Worm (Caenorhabditis elegans) whole organism, L4 larva: ENCODE data around the gene clec-29.

ENCODE experiments used
- F10B5.3 ChIP-seq: sonication (generic microtip); optimal IDR thresholded peaks from 2 replicates; lab custom pipeline; 2016; ENCODE audit warnings: mild to moderate bottlenecking, missing genetic modification characterization, missing compliant biosample characterization
- F37D6.2 ChIP-seq: sonication (generic microtip); optimal IDR thresholded peaks from 2 replicates; lab custom pipeline; 2016; ENCODE audit warnings: mild to moderate bottlenecking, missing genetic modification characterization, missing compliant biosample characterization
- F44E2.7 ChIP-seq: fragments of 200-800 bp; sonication (Bioruptor generic); IDR thresholded peaks from 2 replicates; pipeline ENCODE4 v2.1.2; 2022; ENCODE audit warnings: missing genetic modification characterization, missing compliant biosample characterization
- F49E8.2 ChIP-seq: sonication (generic microtip); optimal IDR thresholded peaks from 2 replicates; lab custom pipeline; 2016; ENCODE audit warnings: missing compliant biosample characterization, mild to moderate bottlenecking, missing genetic modification characterization, borderline replicate concordance
- R02D3.7 ChIP-seq: fragments of 150-350 bp; sonication (generic microtip); optimal IDR thresholded peaks from 3 replicates; lab custom pipeline; 2014; ENCODE audit warnings: missing biosample characterization, missing genetic modification characterization
- T26A8.4 ChIP-seq: fragments of 200-800 bp; sonication (Bioruptor generic); IDR thresholded peaks from 2 replicates; pipeline ENCODE4 v1.3.6; 2022; ENCODE audit warnings: missing genetic modification characterization, missing compliant biosample characterization
- Y48G9A.11 ChIP-seq: fragments of 200-800 bp; sonication (Bioruptor generic); IDR thresholded peaks from 2 replicates; pipeline ENCODE4 v1.3.6; 2022; ENCODE audit warnings: missing genetic modification reagents, missing genetic modification characterization, missing compliant biosample characterization
- Y75B8A.6 ChIP-seq: fragments of 200-800 bp; sonication (Bioruptor generic); IDR thresholded peaks from 2 replicates; pipeline ENCODE4 v1.3.6; 2022; ENCODE audit warnings: missing genetic modification reagents, missing genetic modification characterization, missing compliant biosample characterization
- ZK337.2 ChIP-seq: fragments of 200-800 bp; sonication (Bioruptor generic); IDR thresholded peaks from 2 replicates; pipeline ENCODE4 v1.3.6; 2022; ENCODE audit warnings: missing genetic modification reagents, missing genetic modification characterization, missing compliant biosample characterization
- aha-1 ChIP-seq: fragments of 150-350 bp; peaks from one replicate; lab custom pipeline; 2014; ENCODE audit warnings: missing biosample characterization, missing genetic modification characterization
- aly-2 ChIP-seq: sonication (generic microtip); optimal IDR thresholded peaks from 2 replicates; lab custom pipeline; 2018; ENCODE audit warnings: missing biosample characterization, missing genetic modification characterization
- arid-1 ChIP-seq: fragments of 200-800 bp; sonication (Bioruptor generic); conservative IDR thresholded peaks from 2 replicates; pipeline ENCODE4 v1.3.6; 2022; ENCODE audit warnings: missing genetic modification reagents, missing genetic modification characterization, missing compliant biosample characterization
- ceh-20 ChIP-seq: fragments of 200-800 bp; sonication (Bioruptor generic); IDR thresholded peaks from 2 replicates; pipeline ENCODE4 v1.3.6; 2022; ENCODE audit warnings: missing genetic modification reagents, missing genetic modification characterization, missing compliant biosample characterization
- ceh-28 ChIP-seq: fragments of 150-350 bp; optimal IDR thresholded peaks from 2 replicates; lab custom pipeline; 2014; ENCODE audit warnings: missing biosample characterization, missing genetic modification reagents, missing genetic modification characterization
- ceh-82 ChIP-seq: sonication (generic microtip); optimal IDR thresholded peaks from 2 replicates; lab custom pipeline; 2017; ENCODE audit warnings: missing biosample characterization, missing genetic modification characterization
- ces-1 ChIP-seq: fragments of 150-350 bp; sonication (generic microtip); optimal IDR thresholded peaks from 4 replicates; lab custom pipeline; 2014; ENCODE audit warnings: missing biosample characterization, missing genetic modification reagents, missing genetic modification characterization
- daf-12 ChIP-seq: fragments of 150-350 bp; optimal IDR thresholded peaks from 2 replicates; lab custom pipeline; 2014; ENCODE audit warnings: missing biosample characterization, missing genetic modification reagents, missing genetic modification characterization
- daf-16 ChIP-seq, 3 experiments: sonication (generic microtip); optimal IDR thresholded peaks; 2 replicates each; lab custom pipeline; 2016 to 2017; ENCODE audit warnings: missing genetic modification characterization in 3 of 3, missing genetic modification reagents in 3 of 3, mild to moderate bottlenecking in 2 of 3, missing compliant biosample characterization in 2 of 3, missing biosample characterization in 1 of 3, moderate library complexity in 1 of 3
- dmd-6 ChIP-seq: fragments of 200-800 bp; sonication (Bioruptor generic); IDR thresholded peaks from 2 replicates; pipeline ENCODE4 v1.3.6; 2022; ENCODE audit warnings: missing genetic modification reagents, missing genetic modification characterization, missing compliant biosample characterization
- duxl-1 ChIP-seq: sonication (generic microtip); optimal IDR thresholded peaks from 2 replicates; lab custom pipeline; 2016; ENCODE audit warnings: mild to moderate bottlenecking, missing genetic modification characterization, moderate library complexity, missing compliant biosample characterization; ENCODE audit not compliant: poor library complexity
- fkh-10 ChIP-seq: fragments of 150-350 bp; optimal IDR thresholded peaks from 2 replicates; lab custom pipeline; 2014; ENCODE audit warnings: missing biosample characterization, missing genetic modification reagents, missing genetic modification characterization
- lim-7 ChIP-seq: fragments of 200-800 bp; sonication (Bioruptor generic); IDR thresholded peaks from 2 replicates; pipeline ENCODE4 v1.3.6; 2022; ENCODE audit warnings: missing genetic modification characterization, missing compliant biosample characterization
- lin-13 ChIP-seq: fragments of 150-350 bp; optimal IDR thresholded peaks from 2 replicates; lab custom pipeline; 2014; ENCODE audit warnings: missing biosample characterization, missing genetic modification reagents, missing genetic modification characterization
- lin-38 ChIP-seq: fragments of 200-800 bp; sonication (Bioruptor generic); IDR thresholded peaks from 2 replicates; pipeline ENCODE4 v1.3.6; 2022; ENCODE audit warnings: missing genetic modification reagents, missing genetic modification characterization, missing compliant biosample characterization
- madf-5 ChIP-seq, 2 experiments: fragments of 200-800 bp; sonication (Bioruptor generic); IDR thresholded peaks; 2 replicates each; pipeline ENCODE4 v1.3.6; 2022; ENCODE audit warnings: missing compliant biosample characterization in 2 of 2, missing genetic modification characterization in 2 of 2
- mxl-2 ChIP-seq: fragments of 200-800 bp; sonication (Bioruptor generic); conservative IDR thresholded peaks from 2 replicates; pipeline ENCODE4 v1.3.6; 2022; ENCODE audit warnings: missing genetic modification reagents, missing genetic modification characterization, missing compliant biosample characterization
- nhr-48 ChIP-seq: sonication (generic microtip); optimal IDR thresholded peaks from 2 replicates; lab custom pipeline; 2016; ENCODE audit warnings: mild to moderate bottlenecking, missing genetic modification characterization, missing compliant biosample characterization
- nhr-76 ChIP-seq: fragments of 150-350 bp; optimal IDR thresholded peaks from 2 replicates; lab custom pipeline; 2014; ENCODE audit warnings: missing biosample characterization, missing genetic modification characterization
- nhr-77 ChIP-seq: fragments of 150-350 bp; optimal IDR thresholded peaks from 2 replicates; lab custom pipeline; 2014; ENCODE audit warnings: missing biosample characterization, missing genetic modification characterization
- pha-4 ChIP-seq, 2 experiments: fragments of 150-350 bp in 1 of 2; fragments of 200-800 bp in 1 of 2; sonication (Bioruptor generic) in 1 of 2; IDR thresholded peaks in 1 of 2; optimal IDR thresholded peaks in 1 of 2; 2 replicates each; pipeline versions ENCODE4 v1.3.6 to Lab custom; 2014 to 2022; ENCODE audit warnings: missing genetic modification characterization in 2 of 2, missing genetic modification reagents in 2 of 2, missing biosample characterization in 1 of 2, missing compliant biosample characterization in 1 of 2
- saeg-2 ChIP-seq: fragments of 200-800 bp; sonication (Bioruptor generic); IDR thresholded peaks from 2 replicates; pipeline ENCODE4 v1.3.6; 2022; ENCODE audit warnings: missing genetic modification reagents, missing genetic modification characterization, missing compliant biosample characterization
- snpc-1.2 ChIP-seq: fragments of 200-800 bp; sonication (Bioruptor generic); IDR thresholded peaks from 2 replicates; pipeline ENCODE4 v1.3.6; 2022; ENCODE audit warnings: missing genetic modification reagents, missing genetic modification characterization, missing compliant biosample characterization
- snpc-4 ChIP-seq: fragments of 150-350 bp; optimal IDR thresholded peaks from 2 replicates; lab custom pipeline; 2014; ENCODE audit warnings: missing biosample characterization, missing genetic modification characterization
- tra-1 ChIP-seq: fragments of 200-800 bp; sonication (Bioruptor generic); IDR thresholded peaks from 2 replicates; pipeline ENCODE4 v1.3.6; 2022; ENCODE audit warnings: missing genetic modification reagents, missing genetic modification characterization, missing compliant biosample characterization
- unc-62 ChIP-seq, 3 experiments: fragments of 150-350 bp in 1 of 3; sonication (generic microtip); optimal IDR thresholded peaks in 2 of 3; peaks in 1 of 3; 1 replicate in 1 of 3; 2 replicates in 2 of 3; lab custom pipeline; 2014 to 2017; ENCODE audit warnings: missing biosample characterization in 3 of 3, missing genetic modification characterization in 3 of 3, missing genetic modification reagents in 3 of 3, missing genotype in 1 of 3
- zfp-2 ChIP-seq: sonication (generic microtip); optimal IDR thresholded peaks from 2 replicates; lab custom pipeline; 2016; ENCODE audit warnings: mild to moderate bottlenecking, missing genetic modification characterization, missing compliant biosample characterization

clec-29 gene

ce11 chrV:16725955-16726354 is 13.0 kb downstream of the clec-29 start (continued):
- no peak for TF ChIP-seq daf-16 (GFP tag; optimal IDR thresholded peaks at IDR 0.05; lab: Kevin White, UChicago)
- peak; percentile 92 for TF ChIP-seq daf-16 (tag; optimal IDR thresholded peaks at IDR 0.05; lab: Kevin White, UChicago)
- TF ChIP-seq nhr-77 (tag; lab: Kevin White, UChicago): peak; percentile 78

DNA sequence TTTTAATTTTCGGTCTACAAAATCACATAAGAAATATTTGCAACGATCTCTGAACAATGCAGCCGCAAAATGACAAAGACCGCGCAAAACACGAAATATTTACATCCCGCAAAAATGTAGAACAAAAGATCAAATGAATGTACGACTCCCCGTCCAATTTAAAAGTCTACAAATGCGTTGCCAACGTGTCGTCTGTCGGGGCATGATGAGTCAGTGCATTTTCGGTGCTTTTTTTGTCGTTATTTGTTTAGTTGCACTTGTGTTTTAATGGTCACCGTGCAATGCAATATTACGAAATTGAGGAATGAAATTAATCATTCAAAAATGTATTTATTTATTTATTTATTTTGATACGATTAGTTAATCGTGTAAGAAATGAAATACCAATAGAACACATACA is 14.4 kb downstream of the clec-29 start:
- TF ChIP-seq dmd-6 (peak; percentile 22; the same call in 1 of the 2 replicates), pha-4 (GFP tag; IDR thresholded peaks at IDR 0.05; lab: Robert Waterston, UW) (no peak), pha-4 (tag; optimal IDR thresholded peaks at IDR 0.05; lab: Kevin White, UChicago) (peak; percentile 81), nhr-48 (tag; lab: Kevin White, UChicago) (peak; percentile 7), daf-12 (tag; lab: Kevin White, UChicago) (no peak)
- TF ChIP-seq, all 104 proteins: peak for 3

DNA sequence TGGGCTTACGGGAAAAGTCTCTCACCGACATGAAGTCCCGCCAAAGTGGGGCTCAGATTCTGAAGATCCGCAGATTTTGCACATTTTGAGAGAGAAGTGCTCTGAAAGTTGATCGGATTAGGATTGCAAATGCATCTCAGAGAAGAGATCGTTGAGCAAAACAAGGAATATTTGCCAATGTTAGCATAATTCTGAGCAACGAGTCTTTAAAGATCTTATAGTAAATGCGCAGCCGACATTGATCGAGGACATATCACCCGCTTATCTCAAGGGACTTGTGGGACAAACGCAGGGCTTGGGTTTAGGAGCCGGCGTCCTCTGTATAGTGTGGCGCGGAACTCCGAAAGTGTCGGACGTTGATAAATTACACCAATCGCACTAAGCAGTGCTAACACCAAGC is 15.3 kb downstream of the clec-29 start, which contains the start of gene nhr-112:
Gene nhr-112 (minus strand): TSS at position 101 of the 400 bp plus-strand sequence.
- TF ChIP-seq aly-2 (no peak), mxl-2 (GFP tag; lab: Robert Waterston, UW) (no peak), unc-62 (GFP tag; optimal IDR thresholded peaks at IDR 0.05 in 1 of 2; lab: Kevin White, UChicago) (peak in 1 of 2 experiments; percentile 90), unc-62 (tag; optimal IDR thresholded peaks at IDR 0.05; lab: Kevin White, UChicago) (no peak)
- TF ChIP-seq, all 104 proteins: peak for 1

DNA sequence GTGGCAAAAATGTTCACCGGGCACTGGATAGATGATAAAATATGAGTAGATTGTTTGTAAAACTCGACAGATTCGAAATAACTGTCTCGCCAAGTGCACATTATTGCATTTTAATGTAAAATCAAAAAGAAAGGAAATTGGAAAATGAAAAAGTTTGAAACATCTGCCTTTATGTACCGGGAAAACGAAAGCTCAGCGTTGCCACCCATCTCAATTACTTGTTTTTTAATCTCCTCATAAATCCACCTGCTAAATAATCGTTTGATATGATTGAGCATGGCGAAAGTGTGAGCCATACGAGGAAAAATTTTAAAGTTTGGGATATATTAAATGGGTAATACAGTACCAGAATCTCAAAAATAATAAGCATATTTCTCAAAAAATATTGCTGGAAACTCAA is 22.4 kb downstream of the clec-29 start, which contains the start of gene srh-137:
Gene srh-137 (minus strand): TSS at position 101 of the 400 bp plus-strand sequence.
- TF ChIP-seq snpc-1.2 (GFP tag; lab: Robert Waterston, UW) (no peak), ces-1 (GFP tag; lab: Kevin White, UChicago) (no peak), F49E8.2 (tag; lab: Kevin White, UChicago) (no peak), duxl-1 (tag; lab: Kevin White, UChicago) (no peak), saeg-2 (no peak), snpc-4 (tag; lab: Kevin White, UChicago) (no peak), ceh-20 (GFP tag; lab: Robert Waterston, UW) (no peak), F44E2.7 (GFP tag; lab: Robert Waterston, UW) (no peak), ceh-82 (no peak), arid-1 (GFP tag; lab: Robert Waterston, UW) (no peak), Y48G9A.11 (GFP tag; lab: Robert Waterston, UW) (no peak), ceh-28 (no peak)
- TF ChIP-seq, all 104 proteins: peak for 0

ce11 chrV:16713797-16714196 is 25.2 kb downstream of the clec-29 start:
- TF ChIP-seq aha-1 (peak; percentile 22), fkh-10 (GFP tag; lab: Kevin White, UChicago) (no peak), unc-62 (GFP tag; optimal IDR thresholded peaks at IDR 0.05 in 1 of 2; lab: Kevin White, UChicago) (peak in 1 of 2 experiments; percentile 93), unc-62 (tag; optimal IDR thresholded peaks at IDR 0.05; lab: Kevin White, UChicago) (no peak)

DNA sequence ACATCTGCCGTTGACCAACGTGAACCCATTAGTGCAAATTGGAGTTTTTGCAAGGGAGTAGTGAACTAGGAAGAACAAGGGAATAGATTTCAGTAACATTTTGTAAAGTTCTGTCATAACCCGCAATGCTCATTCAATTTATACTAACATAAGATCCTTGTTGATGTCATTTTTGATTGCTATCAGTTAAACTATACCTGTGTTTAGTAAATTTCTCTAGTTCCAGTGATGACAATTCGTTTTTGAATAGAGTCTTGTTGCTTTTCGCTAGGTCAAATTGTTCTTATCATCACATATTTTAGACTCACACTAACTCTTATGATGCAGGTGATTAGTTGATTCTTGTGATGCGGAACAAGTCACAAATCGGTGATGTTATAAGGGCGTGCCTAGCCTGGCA is 32.5 kb downstream of the clec-29 start, which contains the start of gene clec-9:
Gene clec-9 (minus strand): TSS at position 101 of the 400 bp plus-strand sequence.
- TF ChIP-seq pha-4 (GFP tag; IDR thresholded peaks at IDR 0.05; lab: Robert Waterston, UW): no peak
- TF ChIP-seq pha-4 (tag; optimal IDR thresholded peaks at IDR 0.05; lab: Kevin White, UChicago): no peak
- TF ChIP-seq dmd-6: no peak
- TF ChIP-seq T26A8.4 (GFP tag; lab: Robert Waterston, UW): no peak
- no peak for TF ChIP-seq nhr-76 (tag; lab: Kevin White, UChicago)
- no peak for TF ChIP-seq madf-5 (GFP tag; IDR thresholded peaks at IDR 0.05; lab: Robert Waterston, UW)
- TF ChIP-seq F37D6.2 (tag; lab: Kevin White, UChicago): no peak
- TF ChIP-seq R02D3.7 (tag; lab: Kevin White, UChicago): no peak
- no peak for TF ChIP-seq fkh-10 (GFP tag; lab: Kevin White, UChicago)
- TF ChIP-seq duxl-1 (tag; lab: Kevin White, UChicago): no peak
- TF ChIP-seq tra-1: no peak
- TF ChIP-seq ZK337.2: no peak
- TF ChIP-seq zfp-2 (tag; lab: Kevin White, UChicago): no peak
- TF ChIP-seq aly-2: no peak
- TF ChIP-seq F10B5.3 (tag; lab: Kevin White, UChicago): no peak
- TF ChIP-seq lim-7: no peak
- TF ChIP-seq Y75B8A.6 (GFP tag; lab: Robert Waterston, UW): no peak
- no peak for TF ChIP-seq lin-38 (GFP tag; lab: Robert Waterston, UW)
- no peak for TF ChIP-seq lin-13 (GFP tag; lab: Kevin White, UChicago)
- TF ChIP-seq, all 104 proteins: peak for 0
